Worm (Caenorhabditis elegans): ENCODE measurements around the gene ZK795.2.

- TF ChIP-seq madf-2 (tag; optimal IDR thresholded peaks at IDR 0.05) (no peak), ztf-16 (tag; optimal IDR thresholded peaks at IDR 0.05) (no peak)
Observed at ce11 chrIV:12605401-12605800, 46.6 kb upstream of the ZK795.2 start, which contains the start of gene Y55D9A.2.
